Worm (Caenorhabditis elegans): ENCODE measurements around the gene tag-164.
"Not testable (repeated sequence)": the region's sequence is repeated elsewhere in the genome, so short reads cannot be mapped to it uniquely, and the experiment has no call there.

Gene tag-164

DNA sequence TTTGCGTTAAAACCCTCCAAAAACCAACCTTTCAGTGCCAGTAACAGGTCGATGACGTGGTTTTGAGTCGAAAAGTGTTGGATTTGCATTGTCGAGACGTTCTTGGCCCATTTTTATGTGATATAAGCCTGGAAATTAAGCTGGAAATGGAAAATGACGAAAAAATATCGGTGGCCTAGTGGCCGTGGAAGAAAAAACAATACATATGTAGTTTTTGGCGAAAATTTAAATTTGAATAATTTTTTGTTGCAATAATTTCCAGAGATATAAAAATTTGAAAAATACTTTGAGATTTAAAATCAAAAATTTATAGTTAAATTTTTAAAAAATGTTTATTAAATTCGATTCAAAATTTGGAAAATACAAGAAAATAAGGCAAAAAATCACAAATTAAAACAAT, 19.9 kb upstream of the tag-164 start, which contains the start of gene ciao-2B (continued):
- no peak for TF ChIP-seq sdz-12 (GFP tag; optimal IDR thresholded peaks at IDR 0.05)
- no peak for TF ChIP-seq attf-4 (tag; optimal IDR thresholded peaks at IDR 0.05)
- peak; percentile 88 for TF ChIP-seq mes-2 (tag; optimal IDR thresholded peaks at IDR 0.05; ENCODE audit: poor library complexity, severe bottlenecking)
- TF ChIP-seq lsy-2 (tag; optimal IDR thresholded peaks at IDR 0.05) = peak in 1 of 2 experiments; percentile 69
- no peak for TF ChIP-seq snpc-1.2 (GFP tag; IDR thresholded peaks at IDR 0.05)

DNA sequence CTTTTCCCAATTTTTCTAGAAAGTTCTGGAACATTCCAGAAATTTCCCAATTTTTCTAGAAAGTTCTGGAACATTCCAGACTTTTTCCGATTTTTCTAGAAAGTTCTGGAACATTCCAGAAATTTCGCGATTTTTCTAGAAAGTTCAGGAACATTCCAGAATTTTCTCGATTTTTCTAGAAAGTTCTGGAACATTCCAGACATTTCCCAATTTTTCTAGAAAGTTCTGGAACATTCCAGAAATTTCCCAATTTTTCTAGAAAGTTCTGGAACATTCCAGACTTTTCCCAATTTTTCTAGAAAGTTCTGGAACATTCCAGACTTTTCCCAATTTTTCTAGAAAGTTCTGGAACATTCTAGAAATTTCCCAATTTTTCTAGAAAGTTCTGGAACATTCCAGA, 11.9 kb upstream of the tag-164 start:
- TF ChIP-seq lin-1 (GFP tag; IDR thresholded peaks at IDR 0.05) = 0 out of 2 replicates have a peak, but pooled peaks have one; percentile 18
- 0 out of 2 replicates have a peak, but pooled peaks have one; percentile 26 for TF ChIP-seq Y105C5A.15 (GFP tag; IDR thresholded peaks at IDR 0.05)
- peak; percentile 65; the same call in 1 of the 2 replicates for TF ChIP-seq egl-43 (GFP tag; IDR thresholded peaks at IDR 0.05)
- TF ChIP-seq php-3 (GFP tag; IDR thresholded peaks at IDR 0.05) = 0 out of 2 replicates have a peak, but pooled peaks have one; percentile 21
- TF ChIP-seq lim-7 (GFP tag; IDR thresholded peaks at IDR 0.05) = 0 out of 2 replicates have a peak, but pooled peaks have one; percentile 44
- TF ChIP-seq set-16 (GFP tag; IDR thresholded peaks at IDR 0.05) = 0 out of 2 replicates have a peak, but pooled peaks have one; percentile 6
- TF ChIP-seq pha-4 (GFP tag; IDR thresholded peaks at IDR 0.05) = peak; percentile 81
- TF ChIP-seq pha-4 (tag; optimal IDR thresholded peaks at IDR 0.05) = not testable (repeated sequence)
- peak; percentile 57; the same call in 1 of the 2 replicates for TF ChIP-seq vab-7 (GFP tag; IDR thresholded peaks at IDR 0.05)
- TF ChIP-seq lin-38 (GFP tag; IDR thresholded peaks at IDR 0.05) = peak; percentile 48
- peak; percentile 59; the same call in 1 of the 2 replicates for TF ChIP-seq Y48G9A.11 (GFP tag; IDR thresholded peaks at IDR 0.05)
- peak; percentile 31; the same call in 1 of the 2 replicates for TF ChIP-seq tra-1 (GFP tag; IDR thresholded peaks at IDR 0.05)
- peak; percentile 63; the same call in 1 of the 2 replicates for TF ChIP-seq arid-1 (GFP tag; conservative IDR thresholded peaks at IDR 0.05)
- peak; percentile 65 for TF ChIP-seq snpc-1.2 (GFP tag; IDR thresholded peaks at IDR 0.05)
- 0 out of 4 replicates have a peak, but pooled peaks of 1 of the 2 experiments have one; percentile 61 for TF ChIP-seq madf-5 (GFP tag; IDR thresholded peaks at IDR 0.05)
- TF ChIP-seq ceh-44 (GFP tag; IDR thresholded peaks at IDR 0.05) = 0 out of 2 replicates have a peak, but pooled peaks have one; percentile 41
- TF ChIP-seq saeg-2 (GFP tag; IDR thresholded peaks at IDR 0.05) = 0 out of 2 replicates have a peak, but pooled peaks have one; percentile 38
- TF ChIP-seq mdt-29 (GFP tag; IDR thresholded peaks at IDR 0.05) = peak; percentile 95
- 0 out of 2 replicates have a peak, but pooled peaks have one; percentile 55 for TF ChIP-seq F26F4.8 (GFP tag; conservative IDR thresholded peaks at IDR 0.05)
- 0 out of 2 replicates have a peak, but pooled peaks have one; percentile 62 for TF ChIP-seq zfp-3 (GFP tag; conservative IDR thresholded peaks at IDR 0.05)
- TF ChIP-seq Y75B8A.6 (GFP tag; IDR thresholded peaks at IDR 0.05) = 0 out of 2 replicates have a peak, but pooled peaks have one; percentile 22

DNA sequence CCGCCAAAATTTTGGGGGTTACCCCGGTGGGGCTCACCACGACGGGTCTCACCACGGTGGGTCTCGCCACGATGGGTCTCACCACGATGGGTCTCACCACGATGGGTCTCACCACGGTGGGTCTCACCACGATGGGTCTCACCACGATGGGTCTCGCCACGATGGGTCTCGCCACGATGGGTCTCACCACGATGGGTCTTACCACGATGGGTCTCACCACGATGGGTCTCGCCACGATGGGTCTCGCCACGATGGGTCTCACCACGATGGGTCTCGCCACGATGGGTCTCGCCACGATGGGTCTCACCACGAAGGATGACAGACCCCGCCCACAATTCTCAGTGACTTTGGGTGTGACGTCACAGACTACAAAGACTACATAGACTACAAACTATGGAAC, 11.1 kb upstream of the tag-164 start:
- TF ChIP-seq dmd-8 (GFP tag; IDR thresholded peaks at IDR 0.05) (0 out of 2 replicates have a peak, but pooled peaks have one; percentile 69), Y48G9A.11 (GFP tag; IDR thresholded peaks at IDR 0.05) (peak; percentile 45; the same call in 1 of the 2 replicates), F44E2.7 (GFP tag; IDR thresholded peaks at IDR 0.05) (peak; percentile 58; the same call in 1 of the 2 replicates), T26A8.4 (GFP tag; IDR thresholded peaks at IDR 0.05) (0 out of 2 replicates have a peak, but pooled peaks have one; percentile 16), php-3 (GFP tag; IDR thresholded peaks at IDR 0.05) (peak; percentile 19; the same call in 1 of the 2 replicates), tra-1 (GFP tag; IDR thresholded peaks at IDR 0.05) (0 out of 2 replicates have a peak, but pooled peaks have one; percentile 42), F26F4.8 (GFP tag; conservative IDR thresholded peaks at IDR 0.05) (0 out of 2 replicates have a peak, but pooled peaks have one; percentile 46), set-16 (GFP tag; IDR thresholded peaks at IDR 0.05) (peak; percentile 93), arid-1 (GFP tag; conservative IDR thresholded peaks at IDR 0.05) (0 out of 2 replicates have a peak, but pooled peaks have one; percentile 5), madf-5 (GFP tag; IDR thresholded peaks at IDR 0.05) (0 out of 4 replicates have a peak, but pooled peaks of 1 of the 2 experiments have one; percentile 52), snpc-1.2 (GFP tag; IDR thresholded peaks at IDR 0.05) (peak; percentile 51; the same call in 1 of the 2 replicates)

DNA sequence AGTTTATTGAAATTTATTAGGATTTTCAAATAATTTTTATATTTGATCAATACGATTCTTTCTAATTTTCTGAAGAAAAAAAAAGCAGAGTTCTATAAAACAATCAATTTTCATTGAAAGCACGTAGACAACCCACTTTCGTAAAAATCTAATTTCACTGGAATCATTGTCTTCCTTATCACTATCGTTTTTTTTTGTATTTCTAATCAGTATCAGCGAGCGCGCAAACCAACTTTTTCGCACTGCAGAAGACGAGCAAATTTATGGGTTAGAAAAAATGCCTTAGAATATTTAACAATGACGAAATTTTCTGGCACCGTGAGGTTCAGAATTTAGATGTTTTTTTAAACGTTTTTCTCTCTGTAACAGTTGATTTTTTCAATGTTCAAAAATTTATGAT, 6.5 kb upstream of the tag-164 start:
- no peak for TF ChIP-seq egl-27 (tag; optimal IDR thresholded peaks at IDR 0.05)
- no peak for TF ChIP-seq nhr-25 (tag; optimal IDR thresholded peaks at IDR 0.05; ENCODE audit: borderline replicate concordance, insufficient read depth)
- no peak for TF ChIP-seq skn-1 (tag; optimal IDR thresholded peaks at IDR 0.05)
- TF ChIP-seq F49E8.2 (tag; optimal IDR thresholded peaks at IDR 0.05; ENCODE audit: borderline replicate concordance) = no peak
- no peak for TF ChIP-seq lin-38 (GFP tag; IDR thresholded peaks at IDR 0.05)
- peak; percentile 53 for TF ChIP-seq pqm-1 (tag; optimal IDR thresholded peaks at IDR 0.05)
- no peak for TF ChIP-seq php-3 (GFP tag; IDR thresholded peaks at IDR 0.05)
- no peak for TF ChIP-seq dmd-8 (GFP tag; IDR thresholded peaks at IDR 0.05)
- TF ChIP-seq unc-62 (GFP tag; optimal IDR thresholded peaks at IDR 0.05 in 1 of 2) = no peak
- no peak for TF ChIP-seq unc-62 (tag; optimal IDR thresholded peaks at IDR 0.05)
- no peak for TF ChIP-seq hif-1 (tag; optimal IDR thresholded peaks at IDR 0.05)
- no peak for TF ChIP-seq tag-97 (GFP tag; IDR thresholded peaks at IDR 0.05)
- TF ChIP-seq ceh-28 (tag; optimal IDR thresholded peaks at IDR 0.05) = no peak
- peak; percentile 44; the same call in 1 of the 2 replicates for TF ChIP-seq dmd-6 (GFP tag; IDR thresholded peaks at IDR 0.05)
